Worm (Caenorhabditis elegans): ENCODE measurements around the gene wip-1.

ce11 chrIII:5006881-5007280, 11.6 kb upstream of the wip-1 start, which contains the start of gene R144.12:
- no peak for TF ChIP-seq Y56A3A.18 (GFP tag; IDR thresholded peaks at IDR 0.05)
- no peak for TF ChIP-seq C06A6.2 (GFP tag; conservative IDR thresholded peaks at IDR 0.05)
- no peak for TF ChIP-seq F22D6.2 (tag; optimal IDR thresholded peaks at IDR 0.05)
